Fruit fly (Drosophila melanogaster) whole organism, wandering third instar larva: ENCODE measurements around the gene CG31778.

Experiments
- CG9705 ChIP-seq: fragments of 200-800 bp; sonication (Bioruptor generic); optimal IDR thresholded peaks from 2 replicates; lab custom pipeline; 2018; ENCODE audit warnings: missing biosample characterization, mild to moderate bottlenecking, missing genetic modification characterization
- Dfd ChIP-seq: fragments of >200 bp; optimal IDR thresholded peaks from 2 replicates; lab custom pipeline; 2017; ENCODE audit warnings: missing biosample characterization, missing genetic modification characterization
- Myc ChIP-seq: fragments of >200 bp; optimal IDR thresholded peaks from 2 replicates; lab custom pipeline; 2017
- OdsH ChIP-seq: fragments of 200-800 bp; sonication (Bioruptor generic); optimal IDR thresholded peaks from 2 replicates; lab custom pipeline; 2016; ENCODE audit warnings: missing biosample characterization, mild to moderate bottlenecking, missing genetic modification characterization
- br ChIP-seq: fragments of 200-800 bp; sonication (Bioruptor generic); optimal IDR thresholded peaks from 2 replicates; lab custom pipeline; 2016; ENCODE audit warnings: missing biosample characterization, missing genetic modification characterization
- h ChIP-seq: fragments of 200-800 bp; sonication (Bioruptor generic); optimal IDR thresholded peaks from 3 replicates; lab custom pipeline; 2016; ENCODE audit warnings: missing biosample characterization, mild to moderate bottlenecking, missing genetic modification characterization
- lola ChIP-seq: fragments of >200 bp; optimal IDR thresholded peaks from 2 replicates; lab custom pipeline; 2017; ENCODE audit warnings: missing biosample characterization, missing genetic modification characterization
- usp ChIP-seq: fragments of >200 bp; optimal IDR thresholded peaks from 2 replicates; lab custom pipeline; 2017; ENCODE audit warnings: missing biosample characterization, missing genetic modification characterization
- woc ChIP-seq: sonication (Bioruptor generic); optimal IDR thresholded peaks from 2 replicates; lab custom pipeline; 2016; ENCODE audit warnings: missing biosample characterization, mild to moderate bottlenecking, missing genetic modification characterization

- TF ChIP-seq OdsH (GFP tag; lab: Kevin White, UChicago) (peak; percentile 90), woc (GFP tag; lab: Kevin White, UChicago) (peak; percentile 61), h (peak; percentile 92), Dfd (GFP tag; lab: Kevin White, UChicago) (no peak), lola (no peak), usp (no peak), Myc (lab: Kevin White, UChicago) (no peak), br (GFP tag; lab: Kevin White, UChicago) (peak; percentile 92), CG9705 (GFP tag; lab: Kevin White, UChicago) (peak; percentile 16)
Measured at dm6 chr2L:3705438-3705921, at the start of gene CG31778.
